Worm (Caenorhabditis elegans) whole organism, L3 larva: ENCODE results near the gene T15H9.5.

Experiments used
- ama-1 ChIP-seq: fragments of 150-350 bp; optimal IDR thresholded peaks from 2 replicates; lab custom pipeline; 2018
- ceh-16 ChIP-seq: sonication (generic microtip); optimal IDR thresholded peaks from 2 replicates; lab custom pipeline; 2017; ENCODE audit warnings: missing biosample characterization, missing genetic modification characterization
- fkh-10 ChIP-seq: sonication (generic microtip); optimal IDR thresholded peaks from 2 replicates; lab custom pipeline; 2017; ENCODE audit warnings: missing biosample characterization, missing genetic modification reagents, missing genetic modification characterization
- unc-39 ChIP-seq: sonication (generic microtip); optimal IDR thresholded peaks from 4 replicates; lab custom pipeline; 2017; ENCODE audit warnings: missing biosample characterization, missing genetic modification characterization
- unc-62 ChIP-seq: fragments of 150-350 bp; sonication (generic microtip); optimal IDR thresholded peaks from 4 replicates; lab custom pipeline; 2014; ENCODE audit warnings: missing biosample characterization, missing genetic modification reagents, missing genetic modification characterization
- zag-1 ChIP-seq: fragments of 150-350 bp; optimal IDR thresholded peaks from 2 replicates; lab custom pipeline; 2014; ENCODE audit warnings: missing biosample characterization, missing genetic modification characterization

- TF ChIP-seq fkh-10 (GFP tag; lab: Kevin White, UChicago), result no peak
- TF ChIP-seq ceh-16, result no peak
- no peak for TF ChIP-seq unc-39 (tag; lab: Kevin White, UChicago)
- TF ChIP-seq unc-62 (GFP tag; lab: Kevin White, UChicago), result no peak
- no peak for TF ChIP-seq zag-1
- no peak for TF ChIP-seq ama-1 (lab: Kevin White, UChicago)
Measured at ce11 chrII:9649191-9649590, 37.9 kb upstream of the T15H9.5 start, which contains the start of gene ZK1307.9.
